Fruit fly (Drosophila melanogaster) whole organism: ENCODE data around the gene Grik.

Experiments used
- CG8478 ChIP-seq: fragments of >200 bp; optimal IDR thresholded peaks from 2 replicates; lab custom pipeline; 2018; ENCODE audit warnings: inconsistent platforms
- Dll ChIP-seq: fragments of >200 bp; optimal IDR thresholded peaks from 2 replicates; lab custom pipeline; 2017
- EcR ChIP-seq, 2 experiments: fragments of >200 bp; optimal IDR thresholded peaks; 2 replicates each; lab custom pipeline; 2017; ENCODE audit warnings: missing biosample characterization in 2 of 2, missing genetic modification characterization in 2 of 2, missing genetic modification reagents in 2 of 2
- pan ChIP-seq: fragments of >200 bp; optimal IDR thresholded peaks from 2 replicates; lab custom pipeline; 2017
- psq ChIP-seq: fragments of >200 bp; optimal IDR thresholded peaks from 2 replicates; lab custom pipeline; 2017
- usp ChIP-seq: fragments of >200 bp; optimal IDR thresholded peaks from 2 replicates; lab custom pipeline; 2017; ENCODE audit warnings: missing biosample characterization, missing genetic modification characterization, mixed read lengths

Grik gene

dm6 chr3R:20901656-20902055 lies at the start of gene Grik:
Grik (plus strand) TSS chr3R:20901956.
- TF ChIP-seq psq (lab: Kevin White, UChicago): no peak
- no peak for TF ChIP-seq Dll (lab: Kevin White, UChicago)
- no peak for TF ChIP-seq CG8478 (lab: Kevin White, UChicago)
- TF ChIP-seq usp (GFP tag; lab: Kevin White, UChicago): no peak
- no peak for TF ChIP-seq pan (lab: Kevin White, UChicago)
- TF ChIP-seq EcR (GFP tag; optimal IDR thresholded peaks at IDR 0.05; lab: Kevin White, UChicago): no peak

- TF ChIP-seq pan (lab: Kevin White, UChicago) (no peak), usp (GFP tag; lab: Kevin White, UChicago) (no peak), Dll (lab: Kevin White, UChicago) (no peak), CG8478 (lab: Kevin White, UChicago) (no peak), EcR (GFP tag; optimal IDR thresholded peaks at IDR 0.05; lab: Kevin White, UChicago) (no peak), psq (lab: Kevin White, UChicago) (no peak)
These were observed 41.9 kb upstream of the Grik start, which contains the start of gene Ir93a for dm6 chr3R:20859845-20860244. Ir93a (minus strand) TSS chr3R:20859945.

- TF ChIP-seq Dll (lab: Kevin White, UChicago) (no peak), usp (GFP tag; lab: Kevin White, UChicago) (no peak), EcR (GFP tag; optimal IDR thresholded peaks at IDR 0.05; lab: Kevin White, UChicago) (no peak), psq (lab: Kevin White, UChicago) (no peak), CG8478 (lab: Kevin White, UChicago) (no peak), pan (lab: Kevin White, UChicago) (no peak)
These were observed 35.6 kb upstream of the Grik start, which contains the start of gene KaiR1D for dm6 chr3R:20866204-20866603. KaiR1D (minus strand) TSS chr3R:20866231.

- no peak for TF ChIP-seq EcR (GFP tag; optimal IDR thresholded peaks at IDR 0.05; lab: Kevin White, UChicago)
- TF ChIP-seq pan (lab: Kevin White, UChicago): no peak
- TF ChIP-seq CG8478 (lab: Kevin White, UChicago): no peak
- TF ChIP-seq usp (GFP tag; lab: Kevin White, UChicago): no peak
- TF ChIP-seq Dll (lab: Kevin White, UChicago): no peak
- no peak for TF ChIP-seq psq (lab: Kevin White, UChicago)
These were observed 31.0 kb upstream of the Grik start, which contains the start of gene TotA for dm6 chr3R:20870736-20871135. TotA (plus strand) TSS chr3R:20871036.

- TF ChIP-seq usp (GFP tag; lab: Kevin White, UChicago) (no peak), pan (lab: Kevin White, UChicago) (no peak), CG8478 (lab: Kevin White, UChicago) (no peak), Dll (lab: Kevin White, UChicago) (no peak), EcR (GFP tag; optimal IDR thresholded peaks at IDR 0.05; lab: Kevin White, UChicago) (no peak), psq (lab: Kevin White, UChicago) (no peak)
These were observed 29.1 kb upstream of the Grik start, which contains the start of gene TotC for dm6 chr3R:20872688-20873087. TotC (plus strand) TSS chr3R:20872988.

- TF ChIP-seq CG8478 (lab: Kevin White, UChicago) (no peak), psq (lab: Kevin White, UChicago) (no peak), pan (lab: Kevin White, UChicago) (no peak), Dll (lab: Kevin White, UChicago) (no peak), EcR (GFP tag; optimal IDR thresholded peaks at IDR 0.05; lab: Kevin White, UChicago) (no peak), usp (GFP tag; lab: Kevin White, UChicago) (no peak)
These were observed 28.1 kb upstream of the Grik start, which contains the start of gene TotB for dm6 chr3R:20873638-20874037. TotB (plus strand) TSS chr3R:20873938.

- TF ChIP-seq CG8478 (lab: Kevin White, UChicago) (no peak), pan (lab: Kevin White, UChicago) (no peak), usp (GFP tag; lab: Kevin White, UChicago) (no peak), psq (lab: Kevin White, UChicago) (no peak), Dll (lab: Kevin White, UChicago) (no peak), EcR (GFP tag; optimal IDR thresholded peaks at IDR 0.05; lab: Kevin White, UChicago) (no peak)
These were observed 25.1 kb upstream of the Grik start for dm6 chr3R:20876680-20877079.

dm6 chr3R:20877436-20877835 lies 24.3 kb upstream of the Grik start, which contains the start of gene TotZ:
TotZ (plus strand) TSS chr3R:20877736.
- TF ChIP-seq EcR (GFP tag; optimal IDR thresholded peaks at IDR 0.05; lab: Kevin White, UChicago): no peak
- no peak for TF ChIP-seq pan (lab: Kevin White, UChicago)
- TF ChIP-seq psq (lab: Kevin White, UChicago): no peak
- no peak for TF ChIP-seq Dll (lab: Kevin White, UChicago)
- TF ChIP-seq CG8478 (lab: Kevin White, UChicago): no peak
- no peak for TF ChIP-seq usp (GFP tag; lab: Kevin White, UChicago)

- TF ChIP-seq Dll (lab: Kevin White, UChicago): no peak
- no peak for TF ChIP-seq pan (lab: Kevin White, UChicago)
- no peak for TF ChIP-seq CG8478 (lab: Kevin White, UChicago)
- no peak for TF ChIP-seq usp (GFP tag; lab: Kevin White, UChicago)
- no peak for TF ChIP-seq psq (lab: Kevin White, UChicago)
- no peak for TF ChIP-seq EcR (GFP tag; optimal IDR thresholded peaks at IDR 0.05; lab: Kevin White, UChicago)
These were observed 11.3 kb upstream of the Grik start for dm6 chr3R:20890505-20890904.

- TF ChIP-seq usp (GFP tag; lab: Kevin White, UChicago) (no peak), Dll (lab: Kevin White, UChicago) (no peak), CG8478 (lab: Kevin White, UChicago) (no peak), psq (lab: Kevin White, UChicago) (no peak), pan (lab: Kevin White, UChicago) (no peak), EcR (GFP tag; optimal IDR thresholded peaks at IDR 0.05; lab: Kevin White, UChicago) (no peak)
These were observed 10.8 kb upstream of the Grik start for dm6 chr3R:20890920-20891319.

- TF ChIP-seq usp (GFP tag; lab: Kevin White, UChicago) (no peak), psq (lab: Kevin White, UChicago) (no peak), EcR (GFP tag; optimal IDR thresholded peaks at IDR 0.05; lab: Kevin White, UChicago) (no peak), Dll (lab: Kevin White, UChicago) (no peak), CG8478 (lab: Kevin White, UChicago) (no peak), pan (lab: Kevin White, UChicago) (no peak)
These were observed 10.3 kb upstream of the Grik start for dm6 chr3R:20891495-20891894.
